2 fruit fly cellular contexts compared by ENCODE assay signal in the genomic region with DNA sequence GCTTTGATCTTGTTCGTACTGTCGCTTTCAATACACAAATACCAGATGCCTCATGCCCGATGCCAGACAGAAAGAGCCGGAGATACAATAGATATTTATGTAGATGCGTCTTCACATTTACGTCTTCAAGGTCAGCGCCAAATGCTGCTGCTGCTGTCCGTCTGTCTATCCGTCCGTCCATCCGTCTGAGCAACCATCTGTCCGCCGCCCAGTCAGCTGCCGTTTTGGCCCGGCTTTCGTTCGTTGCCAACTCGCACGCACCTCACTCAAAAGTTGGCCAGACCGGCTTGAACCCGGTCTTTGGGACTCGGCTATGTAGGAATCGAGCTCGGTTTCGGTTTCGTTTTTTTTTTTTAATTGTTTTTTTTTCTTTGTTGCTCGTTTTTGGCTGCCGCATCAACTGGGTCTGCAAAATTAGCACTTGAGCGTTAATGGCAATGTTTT.
TF ChIP-seq lines count a peak whose summit lies in the region.

No protein-coding gene starts in this region.

TF ChIP-seq in whole organism, embryonic, 481 proteins besides CTCF, POLR2A, EP300 and RAD21 (continued from another document):
- TF ChIP-seq Dll (GFP tag; IDR thresholded peaks at IDR 0.05; lab: Robert Waterston, UW; ENCODE audit: partially characterized antibody) = no peak
- TF ChIP-seq CG10979 (tag; optimal IDR thresholded peaks at IDR 0.05; lab: Kevin White, UChicago) = no peak
- TF ChIP-seq ftz-f1 (GFP tag; optimal IDR thresholded peaks at IDR 0.05; lab: Kevin White, UChicago) = peak; percentile 71
- TF ChIP-seq Drgx (GFP tag; IDR thresholded peaks at IDR 0.05; lab: Robert Waterston, UW) = peak; percentile 37; the same call in 1 of the 2 replicates
- TF ChIP-seq Blimp-1 (GFP tag; optimal IDR thresholded peaks at IDR 0.05; lab: Kevin White, UChicago) = peak; percentile 86
- TF ChIP-seq CG10209 (GFP tag; optimal IDR thresholded peaks at IDR 0.05; lab: Kevin White, UChicago) = peak; percentile 48
- no peak for TF ChIP-seq CG12071 (GFP tag; optimal IDR thresholded peaks at IDR 0.05; lab: Kevin White, UChicago)
- no peak for TF ChIP-seq CG9437 (GFP tag; optimal IDR thresholded peaks at IDR 0.05; lab: Kevin White, UChicago)
- TF ChIP-seq CG7357 (GFP tag; IDR thresholded peaks at IDR 0.05; lab: Robert Waterston, UW) = no peak
- no peak for TF ChIP-seq crp (GFP tag; optimal IDR thresholded peaks at IDR 0.05; lab: Kevin White, UChicago)
- peak; percentile 36 for TF ChIP-seq CG10543 (GFP tag; optimal IDR thresholded peaks at IDR 0.05; lab: Kevin White, UChicago)
- no peak for TF ChIP-seq CG13775 (GFP tag; optimal IDR thresholded peaks at IDR 0.05; lab: Kevin White, UChicago)
- TF ChIP-seq Usf (GFP tag; optimal IDR thresholded peaks at IDR 0.05; lab: Kevin White, UChicago) = no peak
- peak; percentile 99 for TF ChIP-seq pros (GFP tag; optimal IDR thresholded peaks at IDR 0.05; lab: Kevin White, UChicago)
- no peak for TF ChIP-seq nerfin-2 (GFP tag; IDR thresholded peaks at IDR 0.05; lab: Robert Waterston, UW; ENCODE audit: partially characterized antibody)
- TF ChIP-seq dpn (GFP tag; optimal IDR thresholded peaks at IDR 0.05; lab: Kevin White, UChicago) = no peak
- TF ChIP-seq ind (GFP tag; optimal IDR thresholded peaks at IDR 0.05; lab: Kevin White, UChicago) = no peak
- no peak for TF ChIP-seq croc (GFP tag; conservative IDR thresholded peaks at IDR 0.05; lab: Robert Waterston, UW)
- no peak for TF ChIP-seq CG34422 (GFP tag; IDR thresholded peaks at IDR 0.05; lab: Robert Waterston, UW)
- no peak for TF ChIP-seq otp (GFP tag; IDR thresholded peaks at IDR 0.05; lab: Robert Waterston, UW)
- 0 out of 2 replicates have a peak, but pooled peaks have one; percentile 59 for TF ChIP-seq vvl (GFP tag; IDR thresholded peaks at IDR 0.05; lab: Robert Waterston, UW)
- TF ChIP-seq CG9932 (GFP tag; IDR thresholded peaks at IDR 0.05; lab: Robert Waterston, UW) = no peak; the same call in 1 of the 2 replicates
- no peak for TF ChIP-seq CG9727 (GFP tag; optimal IDR thresholded peaks at IDR 0.05; lab: Kevin White, UChicago)
- peak; percentile 96 for TF ChIP-seq nom (GFP tag; optimal IDR thresholded peaks at IDR 0.05; lab: Kevin White, UChicago)
- no peak for TF ChIP-seq CG1832 (GFP tag; optimal IDR thresholded peaks at IDR 0.05; lab: Kevin White, UChicago)
- TF ChIP-seq CG10147 (GFP tag; optimal IDR thresholded peaks at IDR 0.05; lab: Kevin White, UChicago) = no peak
- peak; percentile 98 for TF ChIP-seq chinmo (GFP tag; IDR thresholded peaks at IDR 0.05; lab: Robert Waterston, UW; ENCODE audit: partially characterized antibody)
- TF ChIP-seq CG6791 (GFP tag; IDR thresholded peaks at IDR 0.05; lab: Robert Waterston, UW; ENCODE audit: partially characterized antibody) = 0 out of 3 replicates have a peak, but pooled peaks have one; percentile 6

TF ChIP-seq in whole organism, prepupa, 60 proteins besides CTCF, POLR2A, EP300 and RAD21 (continued from another document):
- TF ChIP-seq achi (GFP tag; optimal IDR thresholded peaks at IDR 0.05; lab: Kevin White, UChicago) (no peak), net (GFP tag; optimal IDR thresholded peaks at IDR 0.05; lab: Kevin White, UChicago) (peak; percentile 59), CG6276 (GFP tag; optimal IDR thresholded peaks at IDR 0.05; lab: Kevin White, UChicago) (peak; percentile 76), Sox14 (GFP tag; optimal IDR thresholded peaks at IDR 0.05; lab: Kevin White, UChicago) (no peak), Smox (GFP tag; optimal IDR thresholded peaks at IDR 0.05; lab: Kevin White, UChicago) (no peak), Blimp-1 (GFP tag; optimal IDR thresholded peaks at IDR 0.05; lab: Kevin White, UChicago) (peak; percentile 16), salr (GFP tag; optimal IDR thresholded peaks at IDR 0.05; lab: Kevin White, UChicago) (no peak), spab (GFP tag; optimal IDR thresholded peaks at IDR 0.05; lab: Kevin White, UChicago) (peak; percentile 57), Hr39 (GFP tag; optimal IDR thresholded peaks at IDR 0.05; lab: Kevin White, UChicago) (no peak), CG16779 (tag; optimal IDR thresholded peaks at IDR 0.05; lab: Kevin White, UChicago) (peak; percentile 63), CG3032 (tag; optimal IDR thresholded peaks at IDR 0.05; lab: Kevin White, UChicago) (peak; percentile 42), Eip75B (GFP tag; optimal IDR thresholded peaks at IDR 0.05; lab: Kevin White, UChicago) (peak; percentile 53), Eip93F (GFP tag; optimal IDR thresholded peaks at IDR 0.05; lab: Kevin White, UChicago) (no peak), OdsH (GFP tag; optimal IDR thresholded peaks at IDR 0.05; lab: Kevin White, UChicago) (no peak), CG1621 (tag; optimal IDR thresholded peaks at IDR 0.05; lab: Kevin White, UChicago) (peak; percentile 57), CG11294 (GFP tag; IDR thresholded peaks at IDR 0.05; lab: Robert Waterston, UW) (no peak), esn (GFP tag; optimal IDR thresholded peaks at IDR 0.05; lab: Kevin White, UChicago) (no peak), svp (GFP tag; lab: Kevin White, UChicago) (no peak), pdm3 (GFP tag; optimal IDR thresholded peaks at IDR 0.05; lab: Kevin White, UChicago) (peak; percentile 15), CG6854 (GFP tag; optimal IDR thresholded peaks at IDR 0.05; lab: Kevin White, UChicago) (no peak), ss (GFP tag; optimal IDR thresholded peaks at IDR 0.05; lab: Kevin White, UChicago) (peak; percentile 83 to 93), Hr4 (GFP tag; optimal IDR thresholded peaks at IDR 0.05; lab: Kevin White, UChicago) (no peak), CG11902 (GFP tag; optimal IDR thresholded peaks at IDR 0.05; lab: Kevin White, UChicago) (no peak), CG6163 (GFP tag; IDR thresholded peaks at IDR 0.05; lab: Robert Waterston, UW) (peak; percentile 82), topi (GFP tag; optimal IDR thresholded peaks at IDR 0.05; lab: Kevin White, UChicago) (no peak), CG15336 (GFP tag; IDR thresholded peaks at IDR 0.05; lab: Robert Waterston, UW) (peak; percentile 65), CG6808 (GFP tag; optimal IDR thresholded peaks at IDR 0.05; lab: Kevin White, UChicago) (peak; percentile 86), CG9139 (GFP tag; optimal IDR thresholded peaks at IDR 0.05; lab: Kevin White, UChicago) (peak; percentile 88), Eip78C (GFP tag; lab: Kevin White, UChicago) (peak; percentile 73), Hr38 (GFP tag; optimal IDR thresholded peaks at IDR 0.05; lab: Kevin White, UChicago) (no peak), fd59A (GFP tag; optimal IDR thresholded peaks at IDR 0.05; lab: Kevin White, UChicago) (peak; percentile 20), eg (GFP tag; IDR thresholded peaks at IDR 0.05; lab: Robert Waterston, UW) (peak; percentile 84), fd85E (GFP tag; optimal IDR thresholded peaks at IDR 0.05; lab: Kevin White, UChicago) (no peak), Ets21C (GFP tag; optimal IDR thresholded peaks at IDR 0.05; lab: Kevin White, UChicago) (no peak), Sox15 (GFP tag; optimal IDR thresholded peaks at IDR 0.05; lab: Kevin White, UChicago) (no peak), CG31627 (GFP tag; optimal IDR thresholded peaks at IDR 0.05; lab: Kevin White, UChicago) (no peak), CG7368 (GFP tag; optimal IDR thresholded peaks at IDR 0.05; lab: Kevin White, UChicago) (peak; percentile 51), Met (GFP tag; optimal IDR thresholded peaks at IDR 0.05; lab: Kevin White, UChicago) (no peak)
